Fruit fly (Drosophila melanogaster) whole organism, embryonic: ENCODE data around the gene CG9297.

ENCODE experiments used
- C15 ChIP-seq: fragments of 200-800 bp; sonication (Bioruptor generic); IDR thresholded peaks from 3 replicates; pipeline ENCODE4 v1.3.6; 2022; ENCODE audit warnings: missing biosample characterization, missing genetic modification characterization
- CG1024 ChIP-seq: fragments of 200-800 bp; sonication (Bioruptor generic); IDR thresholded peaks from 2 replicates; pipeline ENCODE4 v1.3.6; 2022; ENCODE audit warnings: missing biosample characterization, missing genetic modification characterization
- CG10654 ChIP-seq: fragments of 200-800 bp; sonication (Bioruptor generic); optimal IDR thresholded peaks from 2 replicates; lab custom pipeline; 2016; ENCODE audit warnings: missing biosample characterization, missing genetic modification characterization
- CG10979 ChIP-seq: fragments of 200-800 bp; sonication (Bioruptor generic); optimal IDR thresholded peaks from 2 replicates; lab custom pipeline; 2018; ENCODE audit warnings: missing biosample characterization, mild to moderate bottlenecking, missing genetic modification characterization, moderate library complexity
- CG14441 ChIP-seq: fragments of 200-800 bp; sonication (Bioruptor generic); IDR thresholded peaks from 2 replicates; pipeline ENCODE4 v1.3.6; 2022; ENCODE audit warnings: missing biosample characterization, missing genetic modification characterization
- CG1529 ChIP-seq: fragments of 200-800 bp; sonication (Bioruptor generic); optimal IDR thresholded peaks from 3 replicates; lab custom pipeline; 2018; ENCODE audit warnings: missing biosample characterization, missing genetic modification characterization
- CG15514 ChIP-seq: fragments of 200-800 bp; sonication (Bioruptor generic); optimal IDR thresholded peaks from 3 replicates; lab custom pipeline; 2017; ENCODE audit warnings: missing biosample characterization, missing genetic modification characterization, mild to moderate bottlenecking, moderate library complexity, missing genetic modification reagents
- CG16813 ChIP-seq: fragments of 200-800 bp; sonication (Bioruptor generic); IDR thresholded peaks from 3 replicates; pipeline ENCODE4 v1.3.6; 2022; ENCODE audit warnings: missing biosample characterization, missing genetic modification characterization; ENCODE audit not compliant: partially characterized antibody
- CG1792 ChIP-seq: fragments of 200-800 bp; sonication (Bioruptor generic); optimal IDR thresholded peaks from 2 replicates; lab custom pipeline; 2016; ENCODE audit warnings: missing biosample characterization, missing genetic modification characterization
- CG2116 ChIP-seq: fragments of 200-800 bp; sonication (Bioruptor generic); optimal IDR thresholded peaks from 3 replicates; lab custom pipeline; 2018; ENCODE audit warnings: missing biosample characterization, mild to moderate bottlenecking, missing genetic modification characterization
- CG2129 ChIP-seq: fragments of 200-800 bp; sonication (Bioruptor generic); IDR thresholded peaks from 2 replicates; pipeline ENCODE4 v1.3.6; 2022; ENCODE audit warnings: missing biosample characterization, missing genetic modification characterization; ENCODE audit not compliant: partially characterized antibody
- CG30020 ChIP-seq: fragments of 200-800 bp; optimal IDR thresholded peaks from 2 replicates; lab custom pipeline; 2019; ENCODE audit warnings: missing biosample characterization, mild to moderate bottlenecking, missing genetic modification characterization, moderate library complexity
- CG30403 ChIP-seq: fragments of 200-800 bp; sonication (Bioruptor generic); optimal IDR thresholded peaks from 3 replicates; lab custom pipeline; 2016; ENCODE audit warnings: missing biosample characterization, missing genetic modification characterization
- CG31224 ChIP-seq: fragments of 200-800 bp; sonication (Bioruptor generic); IDR thresholded peaks from 2 replicates; pipeline ENCODE4 v1.3.6; 2022; ENCODE audit warnings: missing biosample characterization, missing genetic modification characterization
- CG42726 ChIP-seq: fragments of 200-800 bp; sonication (Bioruptor generic); IDR thresholded peaks from 2 replicates; pipeline ENCODE4 v1.3.6; 2022; ENCODE audit warnings: missing biosample characterization, missing genetic modification characterization; ENCODE audit not compliant: partially characterized antibody
- CG6813 ChIP-seq: fragments of 200-800 bp; sonication (Bioruptor generic); optimal IDR thresholded peaks from 2 replicates; lab custom pipeline; 2017; ENCODE audit warnings: missing biosample characterization, missing genetic modification characterization, mild to moderate bottlenecking, moderate library complexity, missing genetic modification reagents
- CG7839 ChIP-seq: fragments of 200-800 bp; sonication (Bioruptor generic); optimal IDR thresholded peaks from 3 replicates; lab custom pipeline; 2018; ENCODE audit warnings: missing biosample characterization, mild to moderate bottlenecking, missing genetic modification characterization, moderate library complexity
- CHES-1-like ChIP-seq: fragments of 200-800 bp; sonication (Bioruptor generic); optimal IDR thresholded peaks from 2 replicates; lab custom pipeline; 2016; ENCODE audit warnings: missing biosample characterization, missing genetic modification characterization
- CrebB ChIP-seq: fragments of 200-800 bp; sonication (Bioruptor generic); optimal IDR thresholded peaks from 3 replicates; lab custom pipeline; 2018; ENCODE audit warnings: missing biosample characterization, mild to moderate bottlenecking, missing genetic modification characterization
- Dip2 ChIP-seq: fragments of 200-800 bp; sonication (Bioruptor generic); IDR thresholded peaks from 2 replicates; pipeline ENCODE4 v1.3.6; 2022; ENCODE audit warnings: missing biosample characterization, missing genetic modification characterization
- Dip3 ChIP-seq: fragments of 200-800 bp; sonication (Bioruptor generic); optimal IDR thresholded peaks from 3 replicates; lab custom pipeline; 2016; ENCODE audit warnings: missing biosample characterization, missing genetic modification characterization
- Drgx ChIP-seq: fragments of 200-800 bp; sonication (Bioruptor generic); IDR thresholded peaks from 2 replicates; pipeline ENCODE4 v1.3.6; 2022; ENCODE audit warnings: missing biosample characterization, missing genetic modification characterization
- E2f2 ChIP-seq: fragments of 200-800 bp; sonication (Bioruptor generic); IDR thresholded peaks from 2 replicates; pipeline ENCODE4 v1.3.6; 2022; ENCODE audit warnings: missing biosample characterization, missing genetic modification characterization
- Six4 ChIP-seq: fragments of 200-800 bp; sonication (Bioruptor generic); optimal IDR thresholded peaks from 2 replicates; lab custom pipeline; 2016; ENCODE audit warnings: missing biosample characterization, missing genetic modification characterization
- Xbp1 ChIP-seq: fragments of 200-800 bp; sonication (Bioruptor generic); optimal IDR thresholded peaks from 3 replicates; lab custom pipeline; 2016; ENCODE audit warnings: missing biosample characterization, mild to moderate bottlenecking, missing genetic modification characterization
- YL-1 ChIP-seq: fragments of 200-800 bp; sonication (Bioruptor generic); optimal IDR thresholded peaks from 3 replicates; lab custom pipeline; 2017; ENCODE audit warnings: missing biosample characterization, mild to moderate bottlenecking, missing genetic modification characterization
- al ChIP-seq: fragments of 200-800 bp; sonication (Bioruptor generic); IDR thresholded peaks from 2 replicates; pipeline ENCODE4 v1.3.6; 2022; ENCODE audit warnings: missing biosample characterization, missing genetic modification characterization
- ato ChIP-seq: fragments of 200-800 bp; sonication (Bioruptor generic); IDR thresholded peaks from 2 replicates; pipeline ENCODE4 v1.3.6; 2022; ENCODE audit warnings: missing biosample characterization, missing genetic modification characterization; ENCODE audit not compliant: partially characterized antibody
- cad ChIP-seq: fragments of >200 bp; optimal IDR thresholded peaks from 2 replicates; lab custom pipeline; 2017; ENCODE audit warnings: missing biosample characterization, missing genetic modification characterization
- caup ChIP-seq: fragments of 200-800 bp; sonication (Bioruptor generic); optimal IDR thresholded peaks from 3 replicates; lab custom pipeline; 2017; ENCODE audit warnings: missing biosample characterization, mild to moderate bottlenecking, missing genetic modification characterization, moderate library complexity; ENCODE audit not compliant: severe bottlenecking
- crp ChIP-seq, 2 experiments: fragments of 200-800 bp; sonication (Bioruptor generic); optimal IDR thresholded peaks; 2 replicates in 1 of 2; 3 replicates in 1 of 2; lab custom pipeline; 2017; ENCODE audit warnings: missing biosample characterization in 2 of 2, missing genetic modification characterization in 2 of 2, mild to moderate bottlenecking in 1 of 2, moderate library complexity in 1 of 2
- dysf ChIP-seq: fragments of 200-800 bp; sonication (Bioruptor generic); IDR thresholded peaks from 3 replicates; pipeline ENCODE4 v1.3.6; 2022; ENCODE audit warnings: missing biosample characterization, missing genetic modification characterization
- en ChIP-seq: fragments of 200-800 bp; sonication (Bioruptor generic); optimal IDR thresholded peaks from 2 replicates; lab custom pipeline; 2016; ENCODE audit warnings: missing biosample characterization, missing genetic modification characterization
- eve ChIP-seq, 2 experiments: fragments of >200 bp; optimal IDR thresholded peaks; 2 replicates each; lab custom pipeline; 2017; ENCODE audit warnings: missing biosample characterization in 2 of 2, missing genetic modification characterization in 2 of 2
- gem ChIP-seq: fragments of 200-800 bp; sonication (Bioruptor generic); optimal IDR thresholded peaks from 2 replicates; lab custom pipeline; 2019; ENCODE audit warnings: missing biosample characterization, mild to moderate bottlenecking, missing genetic modification characterization, moderate library complexity
- her ChIP-seq: fragments of 200-800 bp; sonication (Bioruptor generic); optimal IDR thresholded peaks from 2 replicates; lab custom pipeline; 2016; ENCODE audit warnings: missing biosample characterization, missing genetic modification characterization
- nerfin-1 ChIP-seq: fragments of 200-800 bp; sonication (Bioruptor generic); optimal IDR thresholded peaks from 3 replicates; lab custom pipeline; 2019; ENCODE audit warnings: missing biosample characterization, mild to moderate bottlenecking, missing genetic modification characterization, moderate library complexity
- oc ChIP-seq: fragments of 200-800 bp; sonication (Bioruptor generic); optimal IDR thresholded peaks from 2 replicates; lab custom pipeline; 2018; ENCODE audit warnings: missing biosample characterization, mild to moderate bottlenecking, missing genetic modification characterization, moderate library complexity
- onecut ChIP-seq: fragments of 200-800 bp; sonication (Bioruptor generic); IDR thresholded peaks from 2 replicates; pipeline ENCODE4 v1.3.6; 2022; ENCODE audit warnings: missing biosample characterization, missing genetic modification characterization
- prd ChIP-seq, 3 experiments: fragments of >200 bp in 2 of 3; fragments of 200-800 bp in 1 of 3; sonication (Bioruptor generic) in 1 of 3; optimal IDR thresholded peaks in 2 of 3; IDR thresholded peaks in 1 of 3; 2 replicates in 2 of 3; 3 replicates in 1 of 3; pipeline versions ENCODE4 v1.3.6 to Lab custom; 2017 to 2022; ENCODE audit warnings: missing biosample characterization in 1 of 3, missing genetic modification characterization in 1 of 3
- row ChIP-seq: fragments of 200-800 bp; sonication (Bioruptor generic); IDR thresholded peaks from 3 replicates; pipeline ENCODE4 v1.3.6; 2022; ENCODE audit warnings: missing biosample characterization, missing genetic modification characterization
- sens ChIP-seq: fragments of 200-800 bp; sonication (Bioruptor generic); peaks from one replicate; lab custom pipeline; 2016; ENCODE audit warnings: missing biosample characterization, missing genetic modification characterization
- seq ChIP-seq: fragments of 200-800 bp; sonication (Bioruptor generic); IDR thresholded peaks from 2 replicates; pipeline ENCODE4 v1.3.6; 2022; ENCODE audit warnings: missing biosample characterization, missing genetic modification characterization
- tio ChIP-seq: fragments of 200-800 bp; sonication (Bioruptor generic); optimal IDR thresholded peaks from 2 replicates; lab custom pipeline; 2017; ENCODE audit warnings: missing biosample characterization, missing genetic modification characterization, inconsistent platforms
- tup ChIP-seq: fragments of 200-800 bp; sonication (Bioruptor generic); optimal IDR thresholded peaks from 2 replicates; lab custom pipeline; 2016; ENCODE audit warnings: missing biosample characterization, mild to moderate bottlenecking, missing genetic modification characterization, moderate library complexity
- tx ChIP-seq: fragments of 200-800 bp; sonication (Bioruptor generic); optimal IDR thresholded peaks from 2 replicates; lab custom pipeline; 2016; ENCODE audit warnings: missing biosample characterization, missing genetic modification characterization
- vnd ChIP-seq: fragments of 200-800 bp; sonication (Bioruptor generic); IDR thresholded peaks from 3 replicates; pipeline ENCODE4 v1.3.6; 2022; ENCODE audit warnings: missing biosample characterization, missing genetic modification characterization; ENCODE audit not compliant: partially characterized antibody
- zen ChIP-seq: fragments of 200-800 bp; sonication (Bioruptor generic); optimal IDR thresholded peaks from 3 replicates; lab custom pipeline; 2018; ENCODE audit warnings: missing biosample characterization, mild to moderate bottlenecking, missing genetic modification characterization, moderate library complexity

Gene CG9297

DNA sequence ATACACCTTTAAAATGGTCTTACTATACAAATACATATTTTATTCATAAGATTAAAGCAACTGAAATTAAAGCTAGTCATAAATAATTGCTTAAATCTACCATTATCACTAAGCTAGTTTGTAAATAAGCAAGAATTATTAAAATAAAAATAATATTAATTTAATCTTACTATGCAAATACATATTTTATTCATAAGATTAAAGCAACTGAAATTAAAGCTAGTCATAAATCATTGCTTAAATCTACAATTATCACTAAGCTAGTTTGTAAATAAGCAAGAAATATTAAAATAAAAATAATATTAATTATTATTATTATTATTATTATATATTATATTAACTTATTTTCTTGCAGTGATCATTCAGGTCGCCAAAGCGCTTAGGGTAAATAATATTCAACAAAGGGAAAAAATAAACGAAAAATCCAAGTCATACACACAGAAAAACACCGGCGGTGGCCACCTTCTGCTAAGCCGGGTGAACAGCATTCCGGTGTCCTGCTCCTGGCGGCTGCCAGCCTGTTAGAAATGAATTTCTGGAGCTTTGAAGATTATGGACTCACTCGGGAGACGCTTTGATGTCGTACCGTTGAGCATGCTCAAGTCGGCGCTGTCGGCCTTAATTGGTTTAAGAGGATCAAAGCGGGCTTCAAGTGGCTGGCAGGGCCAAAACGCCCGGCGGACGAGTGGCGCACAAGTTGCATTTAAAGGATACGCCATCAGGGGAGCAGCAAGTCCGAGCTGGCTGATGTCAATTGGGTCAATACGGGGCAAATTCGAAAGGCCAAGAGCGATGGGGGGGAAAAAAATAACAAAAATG is 32.8 kb downstream of the CG9297 start (continued):
- TF ChIP-seq nerfin-1 (tag; lab: Kevin White, UChicago) = peak; percentile 91
- no peak for TF ChIP-seq tx (GFP tag; lab: Kevin White, UChicago)
- TF ChIP-seq CrebB (tag; lab: Kevin White, UChicago) = no peak
- no peak for TF ChIP-seq CG30020
- TF ChIP-seq Xbp1 = peak; percentile 27
- TF ChIP-seq CG2116 (GFP tag; lab: Kevin White, UChicago) = no peak
- no peak for TF ChIP-seq CG1529
- peak; percentile 67 for TF ChIP-seq gem
- TF ChIP-seq eve (GFP tag; optimal IDR thresholded peaks at IDR 0.05; lab: Kevin White, UChicago) = peak in 1 of 2 experiments; percentile 42
- peak; percentile 58; the same call in 1 of the 3 replicates for TF ChIP-seq row (GFP tag; lab: Robert Waterston, UW)
- no peak for TF ChIP-seq cad (GFP tag; lab: Kevin White, UChicago)
- no peak for TF ChIP-seq CG10654 (GFP tag; lab: Kevin White, UChicago)
- TF ChIP-seq sens = peak; percentile 59
- no peak for TF ChIP-seq Six4 (GFP tag; lab: Kevin White, UChicago)
- no peak for TF ChIP-seq CG6813 (GFP tag; lab: Kevin White, UChicago)
- peak; percentile 53 for TF ChIP-seq CG30403 (GFP tag; lab: Kevin White, UChicago)
- TF ChIP-seq CG1792 (GFP tag; lab: Kevin White, UChicago) = no peak
- TF ChIP-seq tup = no peak
- peak; percentile 37; the same call in 1 of the 2 replicates for TF ChIP-seq CG42726 (GFP tag; lab: Robert Waterston, UW)
- TF ChIP-seq ato (GFP tag; lab: Robert Waterston, UW) = no peak
- TF ChIP-seq oc (tag; lab: Kevin White, UChicago) = no peak
- no peak for TF ChIP-seq caup (GFP tag; lab: Kevin White, UChicago)
- TF ChIP-seq CG14441 (GFP tag; lab: Robert Waterston, UW) = no peak
- no peak for TF ChIP-seq crp (GFP tag; optimal IDR thresholded peaks at IDR 0.05; lab: Kevin White, UChicago)
- TF ChIP-seq CG16813 (GFP tag; lab: Robert Waterston, UW) = no peak
- no peak for TF ChIP-seq vnd (GFP tag; lab: Robert Waterston, UW)
- TF ChIP-seq Dip3 (GFP tag; lab: Kevin White, UChicago) = no peak
- TF ChIP-seq CG2129 (GFP tag; lab: Robert Waterston, UW) = no peak
- no peak for TF ChIP-seq C15 (GFP tag; lab: Robert Waterston, UW)
- TF ChIP-seq onecut (GFP tag; lab: Robert Waterston, UW) = peak; percentile 28
- no peak for TF ChIP-seq CG1024 (GFP tag; lab: Robert Waterston, UW)
- TF ChIP-seq CG15514 (GFP tag; lab: Kevin White, UChicago) = no peak
- TF ChIP-seq tio (GFP tag; lab: Kevin White, UChicago) = peak; percentile 11
- TF ChIP-seq Dip2 (GFP tag; lab: Robert Waterston, UW) = no peak
- peak; percentile 59 for TF ChIP-seq dysf (GFP tag; lab: Robert Waterston, UW)
- TF ChIP-seq al = no peak
- peak; percentile 13; the same call in 1 of the 2 replicates for TF ChIP-seq E2f2 (GFP tag; lab: Robert Waterston, UW)
- TF ChIP-seq Drgx (GFP tag; lab: Robert Waterston, UW) = no peak
- TF ChIP-seq YL-1 (GFP tag; lab: Kevin White, UChicago) = no peak
- TF ChIP-seq zen = no peak
- no peak for TF ChIP-seq seq (GFP tag; lab: Robert Waterston, UW)
- TF ChIP-seq en (GFP tag; lab: Kevin White, UChicago) = no peak
- no peak for TF ChIP-seq prd (optimal IDR thresholded peaks at IDR 0.05; lab: Kevin White, UChicago)
- no peak for TF ChIP-seq prd (GFP tag; IDR thresholded peaks at IDR 0.05; lab: Robert Waterston, UW)
- TF ChIP-seq CG7839 (tag; lab: Kevin White, UChicago) = peak; percentile 79
- TF ChIP-seq CHES-1-like (GFP tag; lab: Kevin White, UChicago) = no peak
- peak; percentile 58 for TF ChIP-seq CG10979 (tag; lab: Kevin White, UChicago)
- TF ChIP-seq her = no peak
- TF ChIP-seq CG31224 = peak; percentile 100
